Fruit fly (Drosophila melanogaster): Measurements from ENCODE around the gene Ugt303B1.
A peak's percentile ranks its signal among the peaks of the same experiment; 100 is the strongest.

The Ugt303B1 gene

DNA sequence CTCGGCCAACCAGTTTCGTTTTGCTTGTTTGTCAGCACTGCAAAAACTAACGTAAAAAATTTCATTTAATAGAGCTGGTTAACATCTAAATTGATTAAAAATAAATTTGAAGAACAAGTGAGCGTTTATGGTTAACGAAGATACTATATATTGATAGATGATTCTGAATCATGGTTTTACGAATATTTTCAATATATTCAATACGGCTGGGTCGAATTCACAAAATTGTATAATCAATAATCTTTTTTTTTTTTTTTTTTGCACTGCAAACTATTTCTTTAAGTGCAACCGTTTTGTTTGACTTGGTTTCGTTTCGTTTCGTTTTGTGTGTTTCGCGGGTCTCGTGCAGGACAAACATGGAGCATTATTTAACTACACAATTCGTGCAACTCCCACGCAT lies 31.8 kb downstream of the Ugt303B1 start (continued):
- TF ChIP-seq CG7368 (GFP tag; optimal IDR thresholded peaks at IDR 0.05) (no peak), Eip93F (GFP tag; optimal IDR thresholded peaks at IDR 0.05) (no peak), dac (GFP tag; optimal IDR thresholded peaks at IDR 0.05) (peak; percentile 10), svp (GFP tag) (peak; percentile 87), Sox14 (GFP tag; optimal IDR thresholded peaks at IDR 0.05) (peak; percentile 49), Ets96B (tag; optimal IDR thresholded peaks at IDR 0.05) (no peak), CG9139 (GFP tag; optimal IDR thresholded peaks at IDR 0.05) (no peak), CG16779 (tag; optimal IDR thresholded peaks at IDR 0.05) (no peak)

DNA sequence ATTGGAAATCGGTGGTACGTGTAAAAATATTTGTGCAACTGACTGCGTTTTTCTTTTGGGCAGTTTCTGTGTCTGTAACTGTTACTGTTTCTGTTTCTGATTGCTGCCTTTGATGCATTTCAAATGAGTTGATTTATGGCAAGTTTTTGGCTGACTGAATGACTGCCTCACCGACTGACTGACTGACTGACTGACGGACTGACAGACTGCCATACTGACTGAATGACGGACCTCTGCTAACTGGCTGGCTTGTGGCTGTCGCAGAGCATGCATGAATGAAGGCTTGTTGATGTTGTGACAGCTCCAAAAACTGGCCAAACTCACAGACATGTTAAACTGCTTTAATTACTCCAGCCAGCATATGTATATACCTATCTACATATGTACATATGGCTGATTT lies 33.0 kb downstream of the Ugt303B1 start:
- no peak for TF ChIP-seq CG8119 (GFP tag; IDR thresholded peaks at IDR 0.05)
- no peak for TF ChIP-seq CG6792 (GFP tag; optimal IDR thresholded peaks at IDR 0.05)
- no peak for TF ChIP-seq Met (GFP tag; optimal IDR thresholded peaks at IDR 0.05)
- no peak for TF ChIP-seq cyc (GFP tag; optimal IDR thresholded peaks at IDR 0.05)
- no peak for TF ChIP-seq CG8632 (GFP tag; optimal IDR thresholded peaks at IDR 0.05)

DNA sequence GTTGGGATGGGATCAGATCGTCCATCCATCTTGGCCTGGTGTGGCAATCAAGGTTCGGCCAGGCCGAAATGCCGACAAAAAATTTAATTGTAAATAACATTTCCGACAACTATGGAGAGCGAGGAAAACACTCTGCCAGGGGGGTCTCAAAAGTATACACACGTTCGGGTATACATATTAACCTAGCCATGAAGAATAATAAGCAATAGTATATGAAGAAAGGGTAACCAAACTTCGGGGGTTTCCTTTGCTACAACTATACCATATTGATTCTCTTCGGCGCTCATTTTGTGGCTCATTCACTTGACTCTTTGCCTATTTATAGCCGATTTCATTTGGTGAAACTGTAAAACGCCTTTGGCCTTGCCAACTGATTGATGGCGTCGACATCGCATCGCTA lies 39.3 kb downstream of the Ugt303B1 start:
- no peak for TF ChIP-seq vri (GFP tag; optimal IDR thresholded peaks at IDR 0.05)
- peak; percentile 78 for TF ChIP-seq Eip78C (GFP tag)

DNA sequence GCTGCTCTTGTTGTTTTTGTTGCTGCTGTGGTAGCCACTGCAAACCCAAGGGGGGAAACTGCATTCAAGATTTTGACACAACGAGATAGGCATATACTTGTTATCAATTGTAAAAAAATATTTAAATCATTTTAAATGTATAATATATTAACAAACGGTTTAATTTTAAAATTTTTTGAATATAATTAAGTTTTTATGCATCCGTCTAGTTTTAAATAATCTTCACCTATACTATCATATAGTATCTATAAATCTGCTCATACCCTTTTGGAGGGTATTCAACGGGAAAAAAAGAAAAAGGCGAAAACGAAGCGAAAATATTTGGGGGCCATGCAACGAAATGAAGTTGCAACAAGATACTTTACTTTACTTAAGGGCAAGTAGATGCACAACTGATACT lies 40.0 kb downstream of the Ugt303B1 start:
- TF ChIP-seq Lpt (GFP tag; optimal IDR thresholded peaks at IDR 0.05) = no peak
- TF ChIP-seq CG32006 (GFP tag; optimal IDR thresholded peaks at IDR 0.05) = no peak
- TF ChIP-seq acj6 (GFP tag; optimal IDR thresholded peaks at IDR 0.05) = peak; percentile 54
- TF ChIP-seq Smox (GFP tag; optimal IDR thresholded peaks at IDR 0.05) = peak; percentile 48
- no peak for TF ChIP-seq CG6163 (GFP tag; IDR thresholded peaks at IDR 0.05)
- peak; percentile 9 for TF ChIP-seq CG10669 (GFP tag; optimal IDR thresholded peaks at IDR 0.05)
- no peak for TF ChIP-seq CG4318 (GFP tag; optimal IDR thresholded peaks at IDR 0.05)
- peak in 1 of 2 experiments; percentile 50 for TF ChIP-seq ss (GFP tag; optimal IDR thresholded peaks at IDR 0.05)
- peak; percentile 85 for TF ChIP-seq svp (GFP tag)
- peak; percentile 42 for TF ChIP-seq OdsH (GFP tag; optimal IDR thresholded peaks at IDR 0.05)
- peak; percentile 38 for TF ChIP-seq CG10631 (GFP tag; optimal IDR thresholded peaks at IDR 0.05)
- TF ChIP-seq CG8319 (GFP tag; optimal IDR thresholded peaks at IDR 0.05) = peak; percentile 21
- peak; percentile 35 for TF ChIP-seq CG3919 (GFP tag; optimal IDR thresholded peaks at IDR 0.05)
- peak; percentile 20 for TF ChIP-seq Blimp-1 (GFP tag; optimal IDR thresholded peaks at IDR 0.05)
- TF ChIP-seq fd59A (GFP tag; optimal IDR thresholded peaks at IDR 0.05) = no peak
- TF ChIP-seq Hr38 (GFP tag; optimal IDR thresholded peaks at IDR 0.05) = no peak
- no peak for TF ChIP-seq CG15336 (GFP tag; IDR thresholded peaks at IDR 0.05)
- TF ChIP-seq Hr4 (GFP tag; optimal IDR thresholded peaks at IDR 0.05) = no peak
- TF ChIP-seq CG11294 (GFP tag; IDR thresholded peaks at IDR 0.05) = no peak
- TF ChIP-seq eg (GFP tag; IDR thresholded peaks at IDR 0.05) = no peak
- no peak for TF ChIP-seq Sox102F (GFP tag; optimal IDR thresholded peaks at IDR 0.05)
- no peak for TF ChIP-seq CG6276 (GFP tag; optimal IDR thresholded peaks at IDR 0.05)
- TF ChIP-seq CG11902 (GFP tag; optimal IDR thresholded peaks at IDR 0.05) = peak; percentile 34
- peak; percentile 49 for TF ChIP-seq dsx (GFP tag; optimal IDR thresholded peaks at IDR 0.05; ENCODE audit: poor library complexity, severe bottlenecking)
- TF ChIP-seq vri (GFP tag; optimal IDR thresholded peaks at IDR 0.05) = peak; percentile 5
- peak; percentile 76 for TF ChIP-seq esn (GFP tag; optimal IDR thresholded peaks at IDR 0.05)
- no peak for TF ChIP-seq CG8119 (GFP tag; IDR thresholded peaks at IDR 0.05)
- TF ChIP-seq Ets21C (GFP tag; optimal IDR thresholded peaks at IDR 0.05) = no peak
- peak; percentile 15 for TF ChIP-seq pdm3 (GFP tag; optimal IDR thresholded peaks at IDR 0.05)
- no peak for TF ChIP-seq Eip75B (GFP tag; optimal IDR thresholded peaks at IDR 0.05)
- peak; percentile 79 for TF ChIP-seq CG34406 (GFP tag; optimal IDR thresholded peaks at IDR 0.05)
- no peak for TF ChIP-seq fd85E (GFP tag; optimal IDR thresholded peaks at IDR 0.05)
- TF ChIP-seq CG6808 (GFP tag; optimal IDR thresholded peaks at IDR 0.05) = peak; percentile 25
- TF ChIP-seq topi (GFP tag; optimal IDR thresholded peaks at IDR 0.05) = peak; percentile 49
- no peak for TF ChIP-seq spab (GFP tag; optimal IDR thresholded peaks at IDR 0.05)
- TF ChIP-seq dac (GFP tag; optimal IDR thresholded peaks at IDR 0.05) = no peak
- TF ChIP-seq fkh (GFP tag; optimal IDR thresholded peaks at IDR 0.05) = no peak

All from whole organism, prepupa.